Worm (Caenorhabditis elegans) whole organism, late embryonic: ENCODE measurements around the gene nhr-7.

ENCODE experiments used
- C08G9.2 ChIP-seq: sonication (generic microtip); optimal IDR thresholded peaks from 2 replicates; lab custom pipeline; 2016; ENCODE audit warnings: mild to moderate bottlenecking, missing genetic modification characterization, moderate library complexity, missing compliant biosample characterization
- C38D4.7 ChIP-seq: fragments of 200-800 bp; sonication (Bioruptor generic); optimal IDR thresholded peaks from 2 replicates; lab custom pipeline; 2018; ENCODE audit warnings: mild to moderate bottlenecking, missing genetic modification characterization, moderate library complexity, missing compliant biosample characterization
- F13H6.1 ChIP-seq: sonication (generic microtip); optimal IDR thresholded peaks from 2 replicates; lab custom pipeline; 2016; ENCODE audit warnings: missing genetic modification characterization, missing compliant biosample characterization
- T23F11.4 ChIP-seq: fragments of 200-800 bp; sonication (Bioruptor generic); optimal IDR thresholded peaks from 2 replicates; lab custom pipeline; 2018; ENCODE audit warnings: mild to moderate bottlenecking, missing genetic modification characterization, missing compliant biosample characterization
- ama-1 ChIP-seq: fragments of 150-350 bp; optimal IDR thresholded peaks from 2 replicates; lab custom pipeline; 2014
- ceh-14 ChIP-seq: sonication (generic microtip); optimal IDR thresholded peaks from 2 replicates; lab custom pipeline; 2016; ENCODE audit warnings: missing genotype, missing genetic modification characterization, missing compliant biosample characterization
- ceh-19 ChIP-seq: fragments of 200-800 bp; sonication (Bioruptor generic); optimal IDR thresholded peaks from 2 replicates; lab custom pipeline; 2018; ENCODE audit warnings: mild to moderate bottlenecking, missing genetic modification characterization, missing compliant biosample characterization
- ceh-2 ChIP-seq: sonication (generic microtip); optimal IDR thresholded peaks from 2 replicates; lab custom pipeline; 2016; ENCODE audit warnings: missing genotype, missing genetic modification characterization, missing compliant biosample characterization
- ceh-22 ChIP-seq: sonication (generic microtip); optimal IDR thresholded peaks from 2 replicates; lab custom pipeline; 2017; ENCODE audit warnings: missing biosample characterization, missing genetic modification characterization
- ceh-24 ChIP-seq: sonication (generic microtip); optimal IDR thresholded peaks from 2 replicates; lab custom pipeline; 2016; ENCODE audit warnings: mild to moderate bottlenecking, missing genetic modification characterization, missing compliant biosample characterization
- ceh-30 ChIP-seq: fragments of 150-350 bp; optimal IDR thresholded peaks from 2 replicates; lab custom pipeline; 2014; ENCODE audit warnings: missing biosample characterization, missing genetic modification characterization
- ceh-31 ChIP-seq: sonication (generic microtip); optimal IDR thresholded peaks from 2 replicates; lab custom pipeline; 2016; ENCODE audit warnings: missing genetic modification characterization, missing compliant biosample characterization
- ceh-45 ChIP-seq: fragments of 200-800 bp; sonication (Bioruptor generic); IDR thresholded peaks from 2 replicates; pipeline ENCODE4 v1.3.6; 2022; ENCODE audit warnings: missing genetic modification reagents, missing genetic modification characterization, missing compliant biosample characterization
- ceh-48 ChIP-seq: sonication (generic microtip); optimal IDR thresholded peaks from 2 replicates; lab custom pipeline; 2016; ENCODE audit warnings: missing genetic modification characterization, inconsistent platforms, missing compliant biosample characterization
- ceh-6 ChIP-seq: fragments of 200-800 bp; sonication (Bioruptor generic); optimal IDR thresholded peaks from 2 replicates; lab custom pipeline; 2018; ENCODE audit warnings: mild to moderate bottlenecking, missing genetic modification characterization, missing compliant biosample characterization
- ceh-9 ChIP-seq: sonication (generic microtip); optimal IDR thresholded peaks from 2 replicates; lab custom pipeline; 2016; ENCODE audit warnings: mild to moderate bottlenecking, missing genetic modification characterization, inconsistent platforms, missing compliant biosample characterization
- dmd-4 ChIP-seq: sonication (generic microtip); optimal IDR thresholded peaks from 2 replicates; lab custom pipeline; 2016; ENCODE audit warnings: borderline replicate concordance, missing genetic modification characterization, missing compliant biosample characterization
- elt-2 ChIP-seq: sonication (generic microtip); optimal IDR thresholded peaks from 2 replicates; lab custom pipeline; 2016; ENCODE audit warnings: missing genetic modification reagents, missing genetic modification characterization, missing compliant biosample characterization
- elt-4 ChIP-seq: sonication (generic microtip); optimal IDR thresholded peaks from 2 replicates; lab custom pipeline; 2016; ENCODE audit warnings: missing genetic modification characterization, missing compliant biosample characterization
- eyg-1 ChIP-seq: sonication (generic microtip); optimal IDR thresholded peaks from 2 replicates; lab custom pipeline; 2016; ENCODE audit warnings: missing genotype, missing genetic modification characterization, missing compliant biosample characterization
- fax-1 ChIP-seq: sonication (generic microtip); optimal IDR thresholded peaks from 2 replicates; lab custom pipeline; 2016; ENCODE audit warnings: missing genotype, missing genetic modification characterization, missing compliant biosample characterization
- fkh-6 ChIP-seq: sonication (generic microtip); optimal IDR thresholded peaks from 2 replicates; lab custom pipeline; 2016; ENCODE audit warnings: missing genetic modification characterization, missing compliant biosample characterization
- gmeb-2 ChIP-seq: sonication (generic microtip); optimal IDR thresholded peaks from 2 replicates; lab custom pipeline; 2016; ENCODE audit warnings: missing genetic modification characterization, inconsistent platforms, missing compliant biosample characterization
- hlh-13 ChIP-seq: fragments of 200-800 bp; sonication (Bioruptor generic); optimal IDR thresholded peaks from 2 replicates; lab custom pipeline; 2018; ENCODE audit warnings: mild to moderate bottlenecking, missing genetic modification characterization, missing compliant biosample characterization
- hlh-15 ChIP-seq: sonication (generic microtip); optimal IDR thresholded peaks from 2 replicates; lab custom pipeline; 2016; ENCODE audit warnings: missing genetic modification characterization, missing compliant biosample characterization
- hlh-30 ChIP-seq: sonication (generic microtip); optimal IDR thresholded peaks from 2 replicates; lab custom pipeline; 2017; ENCODE audit warnings: antibody characterized with exemption, missing genetic modification characterization, missing compliant biosample characterization; ENCODE audit not compliant: insufficient read depth
- hlh-6 ChIP-seq: sonication (generic microtip); optimal IDR thresholded peaks from 2 replicates; lab custom pipeline; 2016; ENCODE audit warnings: missing genotype, missing genetic modification characterization, missing compliant biosample characterization
- lim-6 ChIP-seq: sonication (generic microtip); optimal IDR thresholded peaks from 2 replicates; lab custom pipeline; 2016; ENCODE audit warnings: missing genetic modification characterization, missing compliant biosample characterization
- lin-11 ChIP-seq: fragments of 200-800 bp; sonication (Bioruptor generic); optimal IDR thresholded peaks from 2 replicates; lab custom pipeline; 2018; ENCODE audit warnings: mild to moderate bottlenecking, missing genetic modification characterization, missing compliant biosample characterization
- madf-2 ChIP-seq: sonication (generic microtip); optimal IDR thresholded peaks from 2 replicates; lab custom pipeline; 2017; ENCODE audit warnings: missing genetic modification characterization, missing compliant biosample characterization
- nfya-1 ChIP-seq: sonication (generic microtip); optimal IDR thresholded peaks from 2 replicates; lab custom pipeline; 2017; ENCODE audit warnings: missing genetic modification characterization, mild to moderate bottlenecking, missing compliant biosample characterization, antibody characterized with exemption, moderate library complexity
- npax-4 ChIP-seq: sonication (generic microtip); optimal IDR thresholded peaks from 2 replicates; lab custom pipeline; 2016; ENCODE audit warnings: missing genetic modification characterization, missing compliant biosample characterization
- odd-2 ChIP-seq: sonication (generic microtip); optimal IDR thresholded peaks from 2 replicates; lab custom pipeline; 2017; ENCODE audit warnings: antibody characterized with exemption, mild to moderate bottlenecking, missing genetic modification characterization, missing compliant biosample characterization
- pax-1 ChIP-seq: fragments of 150-350 bp; optimal IDR thresholded peaks from 2 replicates; lab custom pipeline; 2014; ENCODE audit warnings: missing biosample characterization, missing genetic modification characterization
- pha-2 ChIP-seq: sonication (generic microtip); optimal IDR thresholded peaks from 2 replicates; lab custom pipeline; 2017; ENCODE audit warnings: mild to moderate bottlenecking, missing genetic modification characterization, missing compliant biosample characterization
- pqm-1 ChIP-seq: sonication (generic microtip); optimal IDR thresholded peaks from 2 replicates; lab custom pipeline; 2016; ENCODE audit warnings: missing genetic modification characterization, missing compliant biosample characterization
- pros-1 ChIP-seq: fragments of 150-350 bp; optimal IDR thresholded peaks from 2 replicates; lab custom pipeline; 2014; ENCODE audit warnings: missing biosample characterization, missing genetic modification reagents, missing genetic modification characterization
- sox-2 ChIP-seq: fragments of 200-800 bp; sonication (Bioruptor generic); IDR thresholded peaks from 2 replicates; pipeline ENCODE4 v1.3.6; 2022; ENCODE audit warnings: missing genetic modification reagents, missing genetic modification characterization, missing compliant biosample characterization
- sox-4 ChIP-seq: sonication (generic microtip); optimal IDR thresholded peaks from 2 replicates; lab custom pipeline; 2017; ENCODE audit warnings: mild to moderate bottlenecking, missing genetic modification characterization, inconsistent platforms, missing compliant biosample characterization
- tbx-2 ChIP-seq: sonication (generic microtip); optimal IDR thresholded peaks from 2 replicates; lab custom pipeline; 2016; ENCODE audit warnings: missing genetic modification characterization, missing compliant biosample characterization
- ttx-3 ChIP-seq: sonication (generic microtip); optimal IDR thresholded peaks from 2 replicates; lab custom pipeline; 2016; ENCODE audit warnings: missing genetic modification reagents, missing genetic modification characterization, missing compliant biosample characterization
- unc-3 ChIP-seq, 2 experiments: fragments of 200-800 bp in 1 of 2; sonication (Bioruptor generic) in 1 of 2; sonication (generic microtip) in 1 of 2; conservative IDR thresholded peaks in 1 of 2; optimal IDR thresholded peaks in 1 of 2; 2 replicates each; pipeline versions ENCODE4 v1.3.6 to Lab custom; 2016 to 2022; ENCODE audit warnings: missing compliant biosample characterization in 2 of 2, missing genetic modification characterization in 2 of 2, missing genetic modification reagents in 1 of 2
- unc-42 ChIP-seq: sonication (generic microtip); optimal IDR thresholded peaks from 2 replicates; lab custom pipeline; 2016; ENCODE audit warnings: missing genotype, missing genetic modification characterization, missing compliant biosample characterization
- unc-55 ChIP-seq: sonication (generic microtip); optimal IDR thresholded peaks from 2 replicates; lab custom pipeline; 2017; ENCODE audit warnings: missing biosample characterization, missing genetic modification reagents, missing genetic modification characterization
- unc-86 ChIP-seq: sonication (generic microtip); optimal IDR thresholded peaks from 2 replicates; lab custom pipeline; 2016; ENCODE audit warnings: missing genetic modification characterization, missing compliant biosample characterization
- zip-5 ChIP-seq: sonication (generic microtip); optimal IDR thresholded peaks from 2 replicates; lab custom pipeline; 2016; ENCODE audit warnings: missing genetic modification characterization, missing compliant biosample characterization
- ztf-16 ChIP-seq: sonication (generic microtip); optimal IDR thresholded peaks from 2 replicates; lab custom pipeline; 2017; ENCODE audit warnings: missing genetic modification characterization, missing compliant biosample characterization

Gene nhr-7

DNA sequence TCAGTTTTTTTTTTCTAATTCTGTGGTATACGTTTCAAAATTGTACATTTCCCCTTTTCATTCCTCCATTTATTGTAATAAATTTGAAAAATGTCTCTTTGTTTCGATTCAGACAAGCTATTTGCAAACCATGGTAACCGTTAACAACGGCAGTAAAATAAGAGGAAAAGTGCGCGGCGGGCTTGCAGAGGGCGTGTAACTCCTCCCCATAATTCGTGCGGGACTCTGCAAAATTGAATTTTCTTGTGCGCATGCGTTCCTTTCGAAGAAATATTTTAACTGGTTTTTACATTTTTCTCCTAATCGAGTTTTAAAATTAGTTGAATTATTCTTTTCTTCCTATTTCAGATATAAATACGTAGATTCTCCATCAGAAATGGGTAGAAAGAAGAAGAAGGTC lies 39.5 kb upstream of the nhr-7 start, which contains the start of gene znf-207 (continued):
- TF ChIP-seq ceh-22 (tag; lab: Kevin White, UChicago) (no peak), unc-86 (no peak), ceh-9 (tag; lab: Kevin White, UChicago) (no peak), C38D4.7 (peak; percentile 28), ceh-45 (no peak), ceh-31 (tag; lab: Kevin White, UChicago) (peak; percentile 82), madf-2 (tag; lab: Kevin White, UChicago) (peak; percentile 36), elt-4 (tag; lab: Kevin White, UChicago) (no peak), unc-3 (GFP tag; conservative IDR thresholded peaks at IDR 0.05; lab: Robert Waterston, UW) (no peak), unc-3 (tag; optimal IDR thresholded peaks at IDR 0.05; lab: Kevin White, UChicago) (peak; percentile 65), C08G9.2 (tag; lab: Kevin White, UChicago) (no peak), T23F11.4 (GFP tag; lab: Kevin White, UChicago) (no peak), fkh-6 (tag; lab: Kevin White, UChicago) (peak; percentile 63), unc-42 (tag; lab: Kevin White, UChicago) (peak; percentile 99), F13H6.1 (tag; lab: Kevin White, UChicago) (peak; percentile 45), hlh-6 (tag; lab: Kevin White, UChicago) (no peak), hlh-15 (tag; lab: Kevin White, UChicago) (peak; percentile 12), lin-11 (tag; lab: Kevin White, UChicago) (peak; percentile 18), dmd-4 (tag; lab: Kevin White, UChicago) (peak; percentile 45), hlh-30 (tag; lab: Kevin White, UChicago) (no peak), pros-1 (no peak), ceh-14 (tag; lab: Kevin White, UChicago) (peak; percentile 90), tbx-2 (tag; lab: Kevin White, UChicago) (peak; percentile 78), unc-55 (GFP tag; lab: Kevin White, UChicago) (no peak), odd-2 (peak; percentile 13), ztf-16 (no peak), sox-4 (tag; lab: Kevin White, UChicago) (peak; percentile 29), pax-1 (tag; lab: Kevin White, UChicago) (no peak), ceh-30 (tag; lab: Kevin White, UChicago) (no peak), ceh-19 (GFP tag; lab: Kevin White, UChicago) (peak; percentile 52), ttx-3 (tag; lab: Kevin White, UChicago) (peak; percentile 23), fax-1 (peak; percentile 54), pha-2 (peak; percentile 2), npax-4 (tag; lab: Kevin White, UChicago) (no peak), hlh-13 (no peak), eyg-1 (tag; lab: Kevin White, UChicago) (peak; percentile 32), lim-6 (tag; lab: Kevin White, UChicago) (peak; percentile 55), ama-1 (lab: Kevin White, UChicago) (no peak), ceh-48 (no peak)

DNA sequence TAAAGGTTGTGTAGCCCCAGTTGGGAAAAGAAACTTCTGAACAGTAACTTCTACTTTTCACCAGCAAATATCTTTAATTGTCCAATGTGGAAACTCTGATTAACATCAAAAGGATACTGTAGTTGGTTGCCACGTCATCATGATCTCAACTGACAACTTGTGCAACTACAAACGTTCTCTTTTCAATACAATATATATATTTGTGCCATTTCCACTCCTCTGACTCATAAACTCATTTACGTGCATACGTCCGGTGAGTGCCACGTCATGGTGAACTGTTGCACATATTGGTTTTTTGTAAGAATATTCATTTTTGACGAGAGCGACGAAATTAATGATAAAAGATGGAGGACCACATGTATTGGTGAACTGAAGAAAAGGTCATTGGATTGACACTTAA lies 36.6 kb upstream of the nhr-7 start:
- TF ChIP-seq hlh-30 (tag; lab: Kevin White, UChicago) (no peak), eyg-1 (tag; lab: Kevin White, UChicago) (no peak), sox-2 (GFP tag; lab: Robert Waterston, UW) (no peak), pqm-1 (tag; lab: Kevin White, UChicago) (no peak), ceh-45 (no peak), hlh-15 (tag; lab: Kevin White, UChicago) (no peak), ceh-9 (tag; lab: Kevin White, UChicago) (no peak)
- TF ChIP-seq, all 69 proteins: peak for 0

DNA sequence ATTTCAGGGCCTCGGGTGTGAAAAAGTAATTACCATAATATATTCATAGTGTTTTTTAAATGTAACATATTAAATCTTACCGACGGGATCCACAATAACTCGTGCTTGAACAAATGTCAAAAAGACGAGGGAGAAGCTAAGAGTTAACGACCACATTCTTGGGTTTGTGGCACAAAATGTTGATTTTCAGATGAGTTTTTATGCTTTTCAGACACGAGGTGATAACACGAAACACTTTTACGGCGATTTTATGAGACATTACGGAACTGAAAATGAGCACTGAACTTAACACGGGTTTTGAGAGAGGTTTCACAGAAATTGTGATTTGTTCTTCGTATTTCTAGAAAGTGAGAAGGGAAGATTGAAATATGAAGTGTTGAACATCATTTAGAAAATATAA lies 35.4 kb upstream of the nhr-7 start, which contains the start of gene B0035.13:
TSS of gene B0035.13 (minus strand) at position 173 of the 400 bp plus-strand sequence.
- TF ChIP-seq zip-5 (tag; lab: Kevin White, UChicago) = no peak
- TF ChIP-seq elt-2 (tag; lab: Kevin White, UChicago) = no peak
- no peak for TF ChIP-seq ceh-2 (tag; lab: Kevin White, UChicago)
- no peak for TF ChIP-seq ceh-6 (GFP tag; lab: Kevin White, UChicago)
- TF ChIP-seq unc-42 (tag; lab: Kevin White, UChicago) = no peak
- TF ChIP-seq ama-1 (lab: Kevin White, UChicago) = no peak
- TF ChIP-seq gmeb-2 (tag; lab: Kevin White, UChicago) = no peak
- no peak for TF ChIP-seq ceh-24 (tag; lab: Kevin White, UChicago)
- TF ChIP-seq nfya-1 (tag; lab: Kevin White, UChicago) = no peak
- TF ChIP-seq hlh-13 = no peak
- TF ChIP-seq, all 69 proteins: peak for 0
